Worm (Caenorhabditis elegans): Measurements from ENCODE around the gene C01G5.4.

C01G5.4 gene

DNA sequence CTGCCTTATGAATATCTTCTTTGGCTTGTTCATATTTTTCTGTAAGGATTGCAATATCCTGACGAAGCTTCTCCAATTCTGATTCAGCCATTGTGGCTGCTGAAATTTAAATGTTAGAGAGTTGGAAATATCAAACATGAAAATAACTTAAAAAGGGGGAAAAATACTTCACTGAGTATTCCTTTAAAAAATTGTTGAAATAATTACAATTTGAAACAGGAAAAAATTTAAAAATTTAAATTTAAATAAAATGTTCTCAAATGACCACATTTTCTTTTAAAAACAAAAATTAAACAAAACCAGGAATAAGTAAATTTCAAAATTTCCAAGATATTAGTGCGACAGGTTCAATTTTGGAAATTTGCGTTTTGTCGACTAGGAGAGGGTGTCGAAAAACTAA, 40.7 kb downstream of the C01G5.4 start, which contains the start of gene bicd-1:
Gene bicd-1 (minus strand): TSS at position 101 of the 400 bp plus-strand sequence.
- TF ChIP-seq lin-26 (GFP tag; IDR thresholded peaks at IDR 0.05) (no peak), F52B5.7 (tag; optimal IDR thresholded peaks at IDR 0.05) (no peak), nhr-120 (GFP tag; IDR thresholded peaks at IDR 0.05) (no peak), madf-6 (GFP tag; IDR thresholded peaks at IDR 0.05) (no peak), nhr-80 (tag; optimal IDR thresholded peaks at IDR 0.05) (no peak), pha-4 (tag; optimal IDR thresholded peaks at IDR 0.05) (no peak), ceh-58 (GFP tag; IDR thresholded peaks at IDR 0.05) (no peak), snpc-3.4 (tag; optimal IDR thresholded peaks at IDR 0.05) (no peak), cebp-1 (GFP tag; IDR thresholded peaks at IDR 0.05) (no peak), cebp-1 (tag; optimal IDR thresholded peaks at IDR 0.05) (no peak), rec-8 (tag; optimal IDR thresholded peaks at IDR 0.05) (no peak), B0035.1 (tag; optimal IDR thresholded peaks at IDR 0.05) (no peak), ztf-28 (GFP tag; IDR thresholded peaks at IDR 0.05) (no peak), ceh-91 (GFP tag; IDR thresholded peaks at IDR 0.05) (no peak), F22D6.2 (tag; optimal IDR thresholded peaks at IDR 0.05) (no peak), let-607 (tag; optimal IDR thresholded peaks at IDR 0.05) (no peak), B0261.1 (tag; optimal IDR thresholded peaks at IDR 0.05) (no peak), egl-44 (GFP tag; IDR thresholded peaks at IDR 0.05) (no peak)

DNA sequence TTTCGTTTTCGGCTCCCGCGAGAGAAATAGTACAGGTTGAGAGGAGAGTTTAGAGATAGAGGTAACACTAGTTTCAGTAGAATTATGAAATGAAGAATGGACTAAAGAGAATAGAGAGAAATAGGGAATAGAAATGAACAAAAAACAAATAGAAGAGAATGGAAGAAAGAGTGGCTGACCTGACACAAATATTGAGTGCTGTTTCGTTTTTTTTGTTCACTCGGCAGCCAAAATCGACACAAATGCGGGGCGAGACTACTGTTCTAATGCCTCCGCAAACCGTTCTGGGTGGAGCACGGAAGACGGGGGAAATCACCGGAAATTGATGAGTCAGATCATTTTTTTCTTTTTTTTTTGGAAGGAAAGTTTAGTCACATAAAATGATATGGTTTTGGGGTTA, 41.1 kb downstream of the C01G5.4 start:
- TF ChIP-seq lin-54 (GFP tag; optimal IDR thresholded peaks at IDR 0.05) (no peak), lin-26 (GFP tag; IDR thresholded peaks at IDR 0.05) (no peak), attf-5 (GFP tag; optimal IDR thresholded peaks at IDR 0.05) (no peak), hmg-1.2 (GFP tag; IDR thresholded peaks at IDR 0.05) (peak; percentile 74), hlh-12 (tag; optimal IDR thresholded peaks at IDR 0.05) (no peak), F33H1.4 (GFP tag; IDR thresholded peaks at IDR 0.05) (no peak), nhr-80 (tag; optimal IDR thresholded peaks at IDR 0.05) (peak; percentile 12), let-607 (tag; optimal IDR thresholded peaks at IDR 0.05) (no peak), ztf-26 (tag; optimal IDR thresholded peaks at IDR 0.05) (no peak), cebp-1 (GFP tag; IDR thresholded peaks at IDR 0.05) (no peak), cebp-1 (tag; optimal IDR thresholded peaks at IDR 0.05) (peak; percentile 47), die-1 (tag; optimal IDR thresholded peaks at IDR 0.05) (no peak), zfh-2 (GFP tag; conservative IDR thresholded peaks at IDR 0.05) (no peak), akir-1 (GFP tag; optimal IDR thresholded peaks at IDR 0.05) (no peak)

DNA sequence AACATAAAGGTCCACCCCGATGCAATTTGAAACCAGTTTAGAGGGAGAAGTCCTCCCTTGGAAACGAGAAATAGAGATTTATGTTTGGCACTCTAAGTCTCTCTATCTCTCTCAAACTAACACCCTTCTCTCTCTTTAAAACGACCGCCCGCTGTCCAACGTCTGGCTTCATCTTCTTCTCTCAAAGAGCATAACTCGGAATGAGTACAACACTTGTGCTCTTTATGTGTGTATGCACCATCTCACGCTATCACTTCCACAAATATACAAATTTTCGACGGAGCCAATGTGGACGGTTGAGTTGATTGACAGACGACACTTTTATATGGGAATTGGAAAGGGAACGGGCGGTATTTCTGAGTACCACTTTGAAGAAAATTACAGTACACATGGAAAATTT, 42.8 kb downstream of the C01G5.4 start:
- TF ChIP-seq sea-2 (GFP tag; IDR thresholded peaks at IDR 0.05) (no peak), rpc-1 (optimal IDR thresholded peaks at IDR 0.05) (no peak), rpc-1 (tag; optimal IDR thresholded peaks at IDR 0.05) (no peak), tbx-9 (tag; optimal IDR thresholded peaks at IDR 0.05; ENCODE audit: borderline replicate concordance) (no peak), F23B12.7 (tag; optimal IDR thresholded peaks at IDR 0.05; ENCODE audit: insufficient read depth) (no peak), let-607 (tag; optimal IDR thresholded peaks at IDR 0.05) (peak; percentile 27 to 79), cebp-1 (GFP tag; IDR thresholded peaks at IDR 0.05) (no peak), cebp-1 (tag; optimal IDR thresholded peaks at IDR 0.05) (peak; percentile 47), ceh-79 (tag; optimal IDR thresholded peaks at IDR 0.05) (no peak), fkh-3 (tag; optimal IDR thresholded peaks at IDR 0.05) (no peak), nfyb-1 (GFP tag; IDR thresholded peaks at IDR 0.05) (peak; percentile 51; the same call in 1 of the 2 replicates), somi-1 (GFP tag; optimal IDR thresholded peaks at IDR 0.05) (no peak), dpff-1 (tag; optimal IDR thresholded peaks at IDR 0.05) (no peak), ztf-3 (GFP tag; optimal IDR thresholded peaks at IDR 0.05) (no peak), egrh-3 (GFP tag; IDR thresholded peaks at IDR 0.05) (no peak), gei-17 (GFP tag; optimal IDR thresholded peaks at IDR 0.05) (no peak), B0019.2 (GFP tag; conservative IDR thresholded peaks at IDR 0.05) (no peak), zim-3 (tag; optimal IDR thresholded peaks at IDR 0.05) (no peak), F52B5.7 (tag; optimal IDR thresholded peaks at IDR 0.05) (no peak), F49E8.2 (tag; optimal IDR thresholded peaks at IDR 0.05; ENCODE audit: insufficient read depth) (no peak), nhr-80 (tag; optimal IDR thresholded peaks at IDR 0.05) (peak; percentile 94), F33H1.4 (GFP tag; IDR thresholded peaks at IDR 0.05) (no peak), ztf-6 (GFP tag; IDR thresholded peaks at IDR 0.05) (no peak), tbp1 (GFP tag; optimal IDR thresholded peaks at IDR 0.05) (no peak), attf-5 (GFP tag; optimal IDR thresholded peaks at IDR 0.05) (peak; percentile 30), Y56A3A.18 (GFP tag; IDR thresholded peaks at IDR 0.05) (0 out of 2 replicates have a peak, but pooled peaks have one; percentile 10)

All from whole organism, young adult.